Worm (Caenorhabditis elegans) whole organism, young adult: ENCODE results near the gene R05H5.4.

Experiments
- B0019.2 ChIP-seq: fragments of 200-800 bp; sonication (Bioruptor generic); conservative IDR thresholded peaks from 2 replicates; pipeline ENCODE4 v1.3.6; 2022; ENCODE audit warnings: missing genetic modification reagents, missing genetic modification characterization, missing compliant biosample characterization
- B0336.3 ChIP-seq: fragments of 200-800 bp; sonication (Bioruptor generic); IDR thresholded peaks from 2 replicates; pipeline ENCODE4 v1.3.6; 2022; ENCODE audit warnings: missing genetic modification characterization, missing compliant biosample characterization
- C06A6.2 ChIP-seq: fragments of 200-800 bp; sonication (Bioruptor generic); conservative IDR thresholded peaks from 2 replicates; pipeline ENCODE4 v1.3.6; 2022; ENCODE audit warnings: missing genetic modification characterization, missing compliant biosample characterization
- D2030.7 ChIP-seq: fragments of 200-800 bp; sonication (Bioruptor generic); IDR thresholded peaks from 2 replicates; pipeline ENCODE4 v1.3.6; 2022; ENCODE audit warnings: missing genetic modification reagents, missing genetic modification characterization, missing compliant biosample characterization
- F33H1.4 ChIP-seq: fragments of 200-800 bp; sonication (Bioruptor generic); IDR thresholded peaks from 2 replicates; pipeline ENCODE4 v1.3.6; 2022; ENCODE audit warnings: missing genetic modification reagents, missing genetic modification characterization, missing compliant biosample characterization
- F49E8.2 ChIP-seq: sonication (generic microtip); optimal IDR thresholded peaks from 3 replicates; lab custom pipeline; 2017; ENCODE audit warnings: missing genetic modification characterization, mild to moderate bottlenecking, missing compliant biosample characterization, antibody characterized with exemption, moderate library complexity; ENCODE audit not compliant: insufficient read depth
- F55B11.4 ChIP-seq: sonication (generic microtip); optimal IDR thresholded peaks from 2 replicates; lab custom pipeline; 2016; ENCODE audit warnings: missing compliant biosample characterization, missing genetic modification characterization, borderline replicate concordance; ENCODE audit not compliant: insufficient read depth
- F57C9.4 ChIP-seq: sonication (generic microtip); optimal IDR thresholded peaks from 2 replicates; lab custom pipeline; 2017; ENCODE audit warnings: mild to moderate bottlenecking, missing genetic modification characterization, missing compliant biosample characterization
- Y53F4B.3 ChIP-seq: fragments of 200-800 bp; sonication (Bioruptor generic); IDR thresholded peaks from 2 replicates; pipeline ENCODE4 v1.3.6; 2022; ENCODE audit warnings: missing genetic modification reagents, missing genetic modification characterization, missing compliant biosample characterization
- atf-7 ChIP-seq: sonication (generic microtip); optimal IDR thresholded peaks from 2 replicates; lab custom pipeline; 2017; ENCODE audit warnings: mild to moderate bottlenecking, missing genetic modification characterization, missing compliant biosample characterization
- attf-3 ChIP-seq: fragments of 200-800 bp; sonication (Bioruptor generic); conservative IDR thresholded peaks from 2 replicates; pipeline ENCODE4 v1.3.6; 2022; ENCODE audit warnings: missing genetic modification reagents, missing genetic modification characterization, missing compliant biosample characterization
- attf-5 ChIP-seq: fragments of 200-800 bp; sonication (Bioruptor generic); optimal IDR thresholded peaks from 2 replicates; lab custom pipeline; 2018; ENCODE audit warnings: mild to moderate bottlenecking, missing genetic modification characterization, missing compliant biosample characterization
- ccch-3 ChIP-seq: fragments of 200-800 bp; sonication (Bioruptor generic); optimal IDR thresholded peaks from 2 replicates; lab custom pipeline; 2018; ENCODE audit warnings: mild to moderate bottlenecking, missing genetic modification characterization, missing compliant biosample characterization
- cebp-1 ChIP-seq, 2 experiments: fragments of 200-800 bp in 1 of 2; sonication (Bioruptor generic) in 1 of 2; sonication (generic microtip) in 1 of 2; IDR thresholded peaks in 1 of 2; optimal IDR thresholded peaks in 1 of 2; 2 replicates each; pipeline versions ENCODE4 v1.3.6 to Lab custom; 2017 to 2022; ENCODE audit warnings: missing compliant biosample characterization in 2 of 2, missing genetic modification characterization in 2 of 2, mild to moderate bottlenecking in 1 of 2, missing genetic modification reagents in 1 of 2, moderate library complexity in 1 of 2
- ceh-91 ChIP-seq: fragments of 200-800 bp; sonication (Bioruptor generic); IDR thresholded peaks from 2 replicates; pipeline ENCODE4 v1.3.6; 2022; ENCODE audit warnings: missing genetic modification reagents, missing genetic modification characterization, missing compliant biosample characterization
- dpl-1 ChIP-seq: fragments of 150-350 bp; optimal IDR thresholded peaks from 2 replicates; lab custom pipeline; 2014; ENCODE audit warnings: missing biosample characterization, missing genetic modification reagents, missing genetic modification characterization
- efl-1 ChIP-seq: fragments of 150-350 bp; optimal IDR thresholded peaks from 2 replicates; lab custom pipeline; 2014; ENCODE audit warnings: missing biosample characterization, missing genetic modification reagents, missing genetic modification characterization
- egrh-3 ChIP-seq: fragments of 200-800 bp; sonication (Bioruptor generic); IDR thresholded peaks from 2 replicates; pipeline ENCODE4 v1.3.6; 2022; ENCODE audit warnings: missing genetic modification reagents, missing genetic modification characterization, missing compliant biosample characterization
- ekl-4 ChIP-seq: fragments of 200-800 bp; sonication (Bioruptor generic); IDR thresholded peaks from 2 replicates; pipeline ENCODE4 v1.3.6; 2022; ENCODE audit warnings: missing genetic modification reagents, missing genetic modification characterization, missing compliant biosample characterization
- ets-4 ChIP-seq: fragments of 200-800 bp; sonication (Bioruptor generic); optimal IDR thresholded peaks from 2 replicates; lab custom pipeline; 2018; ENCODE audit warnings: mild to moderate bottlenecking, missing genetic modification characterization, missing compliant biosample characterization
- lag-1 ChIP-seq: fragments of 200-800 bp; sonication (Bioruptor generic); IDR thresholded peaks from 2 replicates; pipeline ENCODE4 v1.3.6; 2022; ENCODE audit warnings: missing genetic modification reagents, missing genetic modification characterization, missing compliant biosample characterization
- lin-40 ChIP-seq: sonication (generic microtip); optimal IDR thresholded peaks from 2 replicates; lab custom pipeline; 2016; ENCODE audit warnings: missing genetic modification characterization, mild to moderate bottlenecking, missing compliant biosample characterization, missing genotype, missing genetic modification reagents
- lsl-1 ChIP-seq: fragments of 200-800 bp; sonication (Bioruptor generic); optimal IDR thresholded peaks from 2 replicates; lab custom pipeline; 2018; ENCODE audit warnings: mild to moderate bottlenecking, missing genetic modification characterization, moderate library complexity, missing compliant biosample characterization
- lsy-27 ChIP-seq: sonication (generic microtip); optimal IDR thresholded peaks from 2 replicates; lab custom pipeline; 2017; ENCODE audit warnings: missing genetic modification characterization, mild to moderate bottlenecking, missing compliant biosample characterization, antibody characterized with exemption, missing genotype, borderline replicate concordance; ENCODE audit not compliant: insufficient read depth
- madf-10 ChIP-seq: sonication (generic microtip); optimal IDR thresholded peaks from 2 replicates; lab custom pipeline; 2016; ENCODE audit warnings: mild to moderate bottlenecking, missing genetic modification characterization, missing compliant biosample characterization
- madf-6 ChIP-seq: fragments of 200-800 bp; sonication (Bioruptor generic); IDR thresholded peaks from 2 replicates; pipeline ENCODE4 v1.3.6; 2022; ENCODE audit warnings: missing genetic modification reagents, missing genetic modification characterization, missing compliant biosample characterization
- madf-8 ChIP-seq: fragments of 200-800 bp; sonication (Bioruptor generic); conservative IDR thresholded peaks from 2 replicates; pipeline ENCODE4 v1.3.6; 2022; ENCODE audit warnings: missing genetic modification reagents, missing genetic modification characterization, missing compliant biosample characterization
- mxl-1 ChIP-seq: sonication (generic microtip); optimal IDR thresholded peaks from 2 replicates; lab custom pipeline; 2016; ENCODE audit warnings: missing genetic modification characterization, missing compliant biosample characterization
- nhr-80 ChIP-seq: sonication (generic microtip); optimal IDR thresholded peaks from 2 replicates; lab custom pipeline; 2016; ENCODE audit warnings: missing genetic modification characterization, missing compliant biosample characterization
- pha-4 ChIP-seq: fragments of 150-350 bp; sonication (generic microtip); optimal IDR thresholded peaks from 2 replicates; lab custom pipeline; 2014; ENCODE audit warnings: missing biosample characterization, missing genetic modification reagents, missing genetic modification characterization
- rcor-1 ChIP-seq: fragments of 200-800 bp; sonication (Bioruptor generic); IDR thresholded peaks from 2 replicates; pipeline ENCODE4 v1.3.6; 2022; ENCODE audit warnings: missing genetic modification reagents, missing genetic modification characterization, missing compliant biosample characterization
- rec-8 ChIP-seq, 2 experiments: sonication (generic microtip); optimal IDR thresholded peaks; 2 replicates each; lab custom pipeline; 2016; ENCODE audit warnings: mild to moderate bottlenecking in 2 of 2, missing genetic modification characterization in 2 of 2, missing genetic modification reagents in 2 of 2, missing genotype in 2 of 2, missing biosample characterization in 1 of 2, missing compliant biosample characterization in 1 of 2, moderate library complexity in 1 of 2
- repo-1 ChIP-seq: sonication (generic microtip); optimal IDR thresholded peaks from 2 replicates; lab custom pipeline; 2017; ENCODE audit warnings: mild to moderate bottlenecking, missing genetic modification characterization, missing compliant biosample characterization
- snpc-1.1 ChIP-seq: sonication (generic microtip); optimal IDR thresholded peaks from 2 replicates; lab custom pipeline; 2017; ENCODE audit warnings: missing genetic modification characterization, mild to moderate bottlenecking, missing compliant biosample characterization, antibody characterized with exemption, moderate library complexity, missing genotype, missing genetic modification reagents; ENCODE audit not compliant: insufficient read depth
- snpc-3.4 ChIP-seq: sonication (generic microtip); optimal IDR thresholded peaks from 2 replicates; lab custom pipeline; 2017; ENCODE audit warnings: missing genetic modification characterization, mild to moderate bottlenecking, missing compliant biosample characterization, antibody characterized with exemption, moderate library complexity, missing genotype, missing genetic modification reagents
- snpc-4 ChIP-seq, 5 experiments: fragments of 150-350 bp in 1 of 5; sonication (generic microtip) in 4 of 5; optimal IDR thresholded peaks; 2 replicates each; lab custom pipeline; 2014 to 2018; ENCODE audit warnings: missing genetic modification characterization in 5 of 5, missing biosample characterization in 3 of 5, antibody characterized with exemption in 2 of 5, mild to moderate bottlenecking in 2 of 5, missing compliant biosample characterization in 2 of 5, missing genotype in 2 of 5, moderate library complexity in 2 of 5, missing genetic modification reagents in 1 of 5
- somi-1 ChIP-seq: fragments of 200-800 bp; sonication (Bioruptor generic); optimal IDR thresholded peaks from 2 replicates; lab custom pipeline; 2018; ENCODE audit warnings: mild to moderate bottlenecking, missing genetic modification characterization, missing compliant biosample characterization
- tbp1 ChIP-seq: fragments of 200-800 bp; sonication (Bioruptor generic); optimal IDR thresholded peaks from 2 replicates; lab custom pipeline; 2018; ENCODE audit warnings: mild to moderate bottlenecking, missing genetic modification characterization, missing compliant biosample characterization
- xnd-1 ChIP-seq: sonication (generic microtip); optimal IDR thresholded peaks from 2 replicates; lab custom pipeline; 2016; ENCODE audit warnings: missing genotype, missing genetic modification reagents, missing genetic modification characterization, missing compliant biosample characterization
- ztf-18 ChIP-seq: sonication (generic microtip); optimal IDR thresholded peaks from 2 replicates; lab custom pipeline; 2016; ENCODE audit warnings: missing genotype, mild to moderate bottlenecking, missing genetic modification characterization, missing compliant biosample characterization
- ztf-26 ChIP-seq: sonication (generic microtip); optimal IDR thresholded peaks from 2 replicates; lab custom pipeline; 2017; ENCODE audit warnings: missing genetic modification characterization, missing compliant biosample characterization
- ztf-6 ChIP-seq: fragments of 200-800 bp; sonication (Bioruptor generic); IDR thresholded peaks from 2 replicates; pipeline ENCODE4 v1.3.6; 2022; ENCODE audit warnings: missing genetic modification reagents, missing genetic modification characterization, missing compliant biosample characterization

The R05H5.4 gene

ce11 chrII:10170837-10171318, 28.9 kb downstream of the R05H5.4 start, which contains the start of gene gpd-4:
Gene gpd-4, plus strand, starts transcription at chrII:10171268.
- TF ChIP-seq xnd-1 (tag; lab: Kevin White, UChicago) (peak; percentile 47), D2030.7 (GFP tag; lab: Robert Waterston, UW) (0 out of 2 replicates have a peak, but pooled peaks have one; percentile 40), madf-8 (peak; percentile 75), dpl-1 (GFP tag; lab: Kevin White, UChicago) (peak; percentile 31), attf-3 (GFP tag; lab: Robert Waterston, UW) (no peak), lag-1 (GFP tag; lab: Robert Waterston, UW) (no peak), F33H1.4 (GFP tag; lab: Robert Waterston, UW) (peak; percentile 82), lsl-1 (peak; percentile 39), madf-6 (peak; percentile 81), efl-1 (GFP tag; lab: Kevin White, UChicago) (peak; percentile 90), ets-4 (no peak), ceh-91 (peak; percentile 82), snpc-3.4 (tag; lab: Kevin White, UChicago) (peak; percentile 7), snpc-4 (GFP tag; optimal IDR thresholded peaks at IDR 0.05; lab: Kevin White, UChicago) (no peak), snpc-4 (tag; optimal IDR thresholded peaks at IDR 0.05; lab: Kevin White, UChicago) (peak in 1 of 4 experiments; percentile 30)

- no peak for TF ChIP-seq lsy-27 (tag; lab: Kevin White, UChicago)
- no peak for TF ChIP-seq mxl-1
- no peak for TF ChIP-seq B0019.2
- 0 out of 2 replicates have a peak, but pooled peaks have one; percentile 33 for TF ChIP-seq ekl-4
- no peak for TF ChIP-seq ccch-3 (GFP tag; lab: Kevin White, UChicago)
- no peak for TF ChIP-seq Y53F4B.3
- peak; percentile 4 for TF ChIP-seq madf-10 (tag; lab: Kevin White, UChicago)
- no peak for TF ChIP-seq F57C9.4 (tag; lab: Kevin White, UChicago)
- 0 out of 2 replicates have a peak, but pooled peaks have one; percentile 21 for TF ChIP-seq B0336.3 (GFP tag; lab: Robert Waterston, UW)
- TF ChIP-seq cebp-1 (GFP tag; IDR thresholded peaks at IDR 0.05; lab: Robert Waterston, UW), result no peak
- TF ChIP-seq cebp-1 (tag; optimal IDR thresholded peaks at IDR 0.05; lab: Kevin White, UChicago), result peak; percentile 64
- TF ChIP-seq egrh-3 (GFP tag; lab: Robert Waterston, UW), result peak; percentile 45
- TF ChIP-seq snpc-1.1 (tag; lab: Kevin White, UChicago), result no peak
- TF ChIP-seq repo-1, result no peak
- TF ChIP-seq atf-7 (tag; lab: Kevin White, UChicago), result peak; percentile 4
- TF ChIP-seq rcor-1, result 0 out of 2 replicates have a peak, but pooled peaks have one; percentile 29
- peak; percentile 6 for TF ChIP-seq ztf-26
- TF ChIP-seq madf-6, result peak; percentile 23; the same call in 1 of the 2 replicates
- no peak for TF ChIP-seq ztf-6 (GFP tag; lab: Robert Waterston, UW)
- TF ChIP-seq attf-5 (GFP tag; lab: Kevin White, UChicago), result peak; percentile 38
- TF ChIP-seq nhr-80 (tag; lab: Kevin White, UChicago), result peak; percentile 35
- no peak for TF ChIP-seq somi-1 (GFP tag; lab: Kevin White, UChicago)
- TF ChIP-seq pha-4 (tag; lab: Kevin White, UChicago), result no peak
- TF ChIP-seq C06A6.2 (GFP tag; lab: Robert Waterston, UW), result no peak
- no peak for TF ChIP-seq F55B11.4 (tag; lab: Kevin White, UChicago)
- TF ChIP-seq snpc-4 (GFP tag; optimal IDR thresholded peaks at IDR 0.05; lab: Kevin White, UChicago), result no peak
- TF ChIP-seq snpc-4 (tag; optimal IDR thresholded peaks at IDR 0.05; lab: Kevin White, UChicago), result peak in 1 of 4 experiments; percentile 17
- TF ChIP-seq lin-40, result peak; percentile 23
- TF ChIP-seq rec-8 (tag; optimal IDR thresholded peaks at IDR 0.05; lab: Kevin White, UChicago), result no peak
- TF ChIP-seq F49E8.2, result no peak
- peak; percentile 12 for TF ChIP-seq ztf-18
- peak; percentile 24 for TF ChIP-seq tbp1
Measured at ce11 chrII:10168905-10169782, 30.7 kb downstream of the R05H5.4 start, which contains the start of gene daf-19. Gene daf-19, minus strand, starts transcription at chrII:10169346.
